Fruit fly (Drosophila melanogaster): ENCODE data around the gene okr.

Gene okr

dm6 chr2L:3005483-3005882 is 12.9 kb upstream of the okr start:
- TF ChIP-seq CG11398 (GFP tag; optimal IDR thresholded peaks at IDR 0.05) (no peak), CG1792 (GFP tag; optimal IDR thresholded peaks at IDR 0.05) (no peak), CG31224 (GFP tag; IDR thresholded peaks at IDR 0.05) (no peak), tll (GFP tag; optimal IDR thresholded peaks at IDR 0.05) (peak in 1 of 2 experiments; percentile 77), Pdp1 (GFP tag; optimal IDR thresholded peaks at IDR 0.05) (peak in 1 of 2 experiments; percentile 43), br (optimal IDR thresholded peaks at IDR 0.05) (no peak), HLHmδ (GFP tag; optimal IDR thresholded peaks at IDR 0.05) (no peak), cad (GFP tag; optimal IDR thresholded peaks at IDR 0.05) (peak; percentile 96), CG15514 (GFP tag; optimal IDR thresholded peaks at IDR 0.05) (no peak), CG11504 (tag; optimal IDR thresholded peaks at IDR 0.05) (no peak), CG6654 (GFP tag; optimal IDR thresholded peaks at IDR 0.05) (no peak), Med (GFP tag) (peak; percentile 32), CG4854 (GFP tag; optimal IDR thresholded peaks at IDR 0.05) (no peak), sug (tag; optimal IDR thresholded peaks at IDR 0.05) (no peak), CG10274 (GFP tag; optimal IDR thresholded peaks at IDR 0.05) (no peak), wdn (GFP tag; IDR thresholded peaks at IDR 0.05) (no peak), abd-A (tag; optimal IDR thresholded peaks at IDR 0.05) (no peak)

- TF ChIP-seq ken (GFP tag; IDR thresholded peaks at IDR 0.05) (0 out of 3 replicates have a peak, but pooled peaks have one; percentile 29), CG17328 (GFP tag; IDR thresholded peaks at IDR 0.05) (0 out of 2 replicates have a peak, but pooled peaks have one; percentile 22), CG2712 (tag; optimal IDR thresholded peaks at IDR 0.05) (peak; percentile 1), HLHmδ (GFP tag; optimal IDR thresholded peaks at IDR 0.05) (no peak), Xrp1 (GFP tag; IDR thresholded peaks at IDR 0.05) (no peak), disco-r (GFP tag; optimal IDR thresholded peaks at IDR 0.05) (no peak), CG1603 (tag; optimal IDR thresholded peaks at IDR 0.05) (peak; percentile 26), Bteb2 (GFP tag; optimal IDR thresholded peaks at IDR 0.05) (no peak), NC2α (GFP tag; optimal IDR thresholded peaks at IDR 0.05) (no peak), lbe (GFP tag; optimal IDR thresholded peaks at IDR 0.05) (no peak), CG34422 (GFP tag; IDR thresholded peaks at IDR 0.05) (0 out of 3 replicates have a peak, but pooled peaks have one; percentile 20), aop (GFP tag; IDR thresholded peaks at IDR 0.05) (no peak), CG13624 (GFP tag; optimal IDR thresholded peaks at IDR 0.05) (no peak), CG9876 (GFP tag; optimal IDR thresholded peaks at IDR 0.05) (no peak), sd (tag; optimal IDR thresholded peaks at IDR 0.05) (peak; percentile 52), Dad (GFP tag; optimal IDR thresholded peaks at IDR 0.05) (no peak), row (GFP tag; IDR thresholded peaks at IDR 0.05) (peak; percentile 20; the same call in 1 of the 3 replicates), CG7372 (GFP tag; IDR thresholded peaks at IDR 0.05) (no peak), eyg (GFP tag; optimal IDR thresholded peaks at IDR 0.05) (no peak), Drgx (GFP tag; IDR thresholded peaks at IDR 0.05) (0 out of 2 replicates have a peak, but pooled peaks have one; percentile 15), tna (GFP tag; IDR thresholded peaks at IDR 0.05; ENCODE audit: partially characterized antibody) (no peak), CG18262 (tag; optimal IDR thresholded peaks at IDR 0.05) (no peak), nom (GFP tag; optimal IDR thresholded peaks at IDR 0.05) (peak; percentile 25), Med (GFP tag) (peak; percentile 77), CG9437 (GFP tag; optimal IDR thresholded peaks at IDR 0.05) (no peak), Nf-YB (GFP tag; optimal IDR thresholded peaks at IDR 0.05) (no peak), CG18476 (GFP tag; optimal IDR thresholded peaks at IDR 0.05) (no peak), BEAF-32 (GFP tag; optimal IDR thresholded peaks at IDR 0.05) (no peak), insv (GFP tag; optimal IDR thresholded peaks at IDR 0.05) (no peak), sens (GFP tag) (peak; percentile 58), pum (GFP tag; optimal IDR thresholded peaks at IDR 0.05) (no peak), zf30C (GFP tag; optimal IDR thresholded peaks at IDR 0.05) (peak; percentile 30), gfzf (GFP tag; optimal IDR thresholded peaks at IDR 0.05) (no peak), CG4617 (GFP tag; optimal IDR thresholded peaks at IDR 0.05; ENCODE audit: borderline replicate concordance) (no peak), ara (GFP tag; IDR thresholded peaks at IDR 0.05) (0 out of 2 replicates have a peak, but pooled peaks have one; percentile 27), CG8478 (optimal IDR thresholded peaks at IDR 0.05) (no peak)
These were observed 12.0 kb upstream of the okr start for dm6 chr2L:3004601-3005000.
